Fruit fly (Drosophila melanogaster): ENCODE measurements around the gene CG7384.
A peak's percentile ranks its signal among the peaks of the same experiment; 100 is the strongest.

Gene CG7384

DNA sequence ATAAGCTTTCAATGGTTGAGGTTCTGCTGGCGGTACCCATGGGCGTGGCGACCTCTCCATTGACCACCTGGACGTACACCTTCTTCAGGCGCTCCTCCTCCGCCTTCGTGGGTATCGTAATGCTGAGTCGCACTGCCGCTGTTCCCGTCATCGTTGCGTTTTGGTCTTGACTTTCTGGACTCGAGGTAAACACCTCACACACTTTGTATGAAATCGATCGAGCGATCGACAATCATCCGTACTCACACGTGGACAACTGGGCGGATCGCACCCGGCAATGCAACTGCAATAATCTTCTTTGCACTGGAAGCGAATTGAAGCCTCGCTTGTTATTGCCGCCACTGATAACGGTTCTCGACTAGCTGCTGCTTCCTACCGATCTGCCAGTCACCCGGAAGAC is at the start of gene CG7384:
Gene CG7384, minus strand, starts transcription at position 366 of the 400 bp plus-strand sequence.
- no peak for TF ChIP-seq CG8301 (tag; optimal IDR thresholded peaks at IDR 0.05)
- TF ChIP-seq Ets98B (GFP tag; IDR thresholded peaks at IDR 0.05): no peak
- TF ChIP-seq gl (tag; optimal IDR thresholded peaks at IDR 0.05): no peak
- no peak for TF ChIP-seq CG10348 (GFP tag; IDR thresholded peaks at IDR 0.05)
- no peak for TF ChIP-seq CG17806 (tag; optimal IDR thresholded peaks at IDR 0.05)
- TF ChIP-seq CG9948 (tag; optimal IDR thresholded peaks at IDR 0.05): no peak
- TF ChIP-seq Snoo (tag; optimal IDR thresholded peaks at IDR 0.05): no peak
- TF ChIP-seq CG15710 (tag; optimal IDR thresholded peaks at IDR 0.05): no peak
- no peak for TF ChIP-seq rn (GFP tag; IDR thresholded peaks at IDR 0.05)
- no peak for TF ChIP-seq CG4496 (GFP tag; IDR thresholded peaks at IDR 0.05)

dm6 chr2L:10555269-10555668 is 45.0 kb upstream of the CG7384 start:
- TF ChIP-seq D1 (tag; optimal IDR thresholded peaks at IDR 0.05): no peak
- 0 out of 3 replicates have a peak, but pooled peaks have one; percentile 7 for TF ChIP-seq fd96Ca (GFP tag; IDR thresholded peaks at IDR 0.05)
- TF ChIP-seq CG8301 (tag; optimal IDR thresholded peaks at IDR 0.05): no peak
- TF ChIP-seq CG34367 (tag; optimal IDR thresholded peaks at IDR 0.05): no peak

DNA sequence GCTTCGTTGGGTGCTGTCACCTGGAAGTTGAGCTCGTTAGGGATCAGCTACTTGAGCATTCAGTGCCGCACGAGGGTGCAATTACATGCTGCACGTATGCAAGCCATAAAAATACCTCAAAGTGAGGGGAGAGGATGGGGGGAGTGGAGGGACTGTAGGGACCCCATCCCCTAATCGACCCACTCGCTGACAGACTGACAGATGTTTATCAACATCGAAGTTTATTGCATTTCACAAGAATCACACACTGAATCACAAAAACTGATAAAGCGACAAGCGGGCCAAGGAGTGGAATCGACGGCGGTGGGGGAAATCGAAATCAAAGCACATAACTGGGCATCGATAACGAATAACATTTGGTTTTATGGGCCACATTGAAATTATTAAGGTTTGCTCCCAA is 44.4 kb upstream of the CG7384 start:
- TF ChIP-seq CG8159 (tag; optimal IDR thresholded peaks at IDR 0.05) (no peak), CG32121 (GFP tag; IDR thresholded peaks at IDR 0.05) (no peak), CG14655 (GFP tag; optimal IDR thresholded peaks at IDR 0.05) (no peak), CG4496 (GFP tag; IDR thresholded peaks at IDR 0.05) (no peak), Ets98B (GFP tag; IDR thresholded peaks at IDR 0.05) (no peak), fd96Ca (GFP tag; IDR thresholded peaks at IDR 0.05) (no peak), rn (GFP tag; IDR thresholded peaks at IDR 0.05) (no peak), Pif1A (GFP tag; optimal IDR thresholded peaks at IDR 0.05) (no peak)

DNA sequence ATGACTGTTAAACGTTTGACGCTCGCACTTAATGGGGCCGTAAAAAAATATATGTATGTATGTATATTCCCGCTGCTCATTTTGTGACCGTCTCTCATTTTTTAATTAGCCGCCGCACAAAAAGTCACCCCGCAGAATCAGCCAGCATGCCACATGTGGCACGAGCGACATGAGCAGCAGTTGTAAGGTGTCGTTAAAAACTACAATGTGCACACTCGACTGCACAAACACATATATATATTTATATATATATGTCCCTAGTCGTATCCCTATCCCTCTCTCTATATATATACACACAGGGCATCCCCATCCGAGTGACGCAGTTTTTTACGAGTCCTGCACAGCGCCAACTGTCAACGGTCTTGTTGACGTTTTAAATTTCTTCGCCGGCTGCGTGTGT is 43.4 kb upstream of the CG7384 start:
- TF ChIP-seq CG8159 (tag; optimal IDR thresholded peaks at IDR 0.05): no peak
- no peak for TF ChIP-seq rn (GFP tag; IDR thresholded peaks at IDR 0.05)
- TF ChIP-seq CG32121 (GFP tag; IDR thresholded peaks at IDR 0.05): no peak
- no peak for TF ChIP-seq Snoo (tag; optimal IDR thresholded peaks at IDR 0.05)
- TF ChIP-seq CG13204 (GFP tag; optimal IDR thresholded peaks at IDR 0.05): no peak
- TF ChIP-seq Pif1A (GFP tag; optimal IDR thresholded peaks at IDR 0.05): no peak
- no peak for TF ChIP-seq CG9948 (tag; optimal IDR thresholded peaks at IDR 0.05)
- no peak for TF ChIP-seq fd96Ca (GFP tag; IDR thresholded peaks at IDR 0.05)
- TF ChIP-seq Ets98B (GFP tag; IDR thresholded peaks at IDR 0.05): no peak
- no peak for TF ChIP-seq CG8301 (tag; optimal IDR thresholded peaks at IDR 0.05)
- no peak for TF ChIP-seq Pif1B (GFP tag; optimal IDR thresholded peaks at IDR 0.05)
- TF ChIP-seq D1 (tag; optimal IDR thresholded peaks at IDR 0.05): no peak
- TF ChIP-seq CG15710 (tag; optimal IDR thresholded peaks at IDR 0.05): no peak
- no peak for TF ChIP-seq CG10348 (GFP tag; IDR thresholded peaks at IDR 0.05)
- TF ChIP-seq gl (tag; optimal IDR thresholded peaks at IDR 0.05): no peak
- TF ChIP-seq CG14655 (GFP tag; optimal IDR thresholded peaks at IDR 0.05): no peak
- no peak for TF ChIP-seq CG4496 (GFP tag; IDR thresholded peaks at IDR 0.05)
- no peak for TF ChIP-seq EcR (GFP tag; optimal IDR thresholded peaks at IDR 0.05)

DNA sequence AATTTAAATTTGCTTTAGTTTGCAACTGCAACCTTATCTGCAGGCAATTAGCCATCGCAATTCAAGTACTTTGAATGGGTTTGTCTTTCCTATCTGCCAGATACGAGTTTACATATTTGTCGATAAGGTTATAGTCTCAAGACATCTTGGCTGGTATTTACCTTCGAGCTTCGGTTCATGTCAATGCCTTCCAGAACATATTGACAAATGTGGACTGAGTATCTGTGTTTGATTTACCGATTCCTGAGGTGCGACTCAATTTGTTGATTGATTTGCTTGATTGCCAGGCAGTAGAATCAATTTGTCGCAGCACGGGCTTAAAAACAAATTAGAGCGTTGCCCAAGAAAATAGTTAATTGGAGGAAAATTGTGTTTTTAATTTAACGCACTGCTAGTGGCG is 42.6 kb upstream of the CG7384 start:
- TF ChIP-seq CG14655 (GFP tag; optimal IDR thresholded peaks at IDR 0.05): no peak
- no peak for TF ChIP-seq D1 (tag; optimal IDR thresholded peaks at IDR 0.05)
- no peak for TF ChIP-seq Ets98B (GFP tag; IDR thresholded peaks at IDR 0.05)
- no peak for TF ChIP-seq gl (tag; optimal IDR thresholded peaks at IDR 0.05)
- TF ChIP-seq CG34367 (tag; optimal IDR thresholded peaks at IDR 0.05): peak; percentile 13
- peak; percentile 7 for TF ChIP-seq Pif1B (GFP tag; optimal IDR thresholded peaks at IDR 0.05)
- no peak for TF ChIP-seq fd96Ca (GFP tag; IDR thresholded peaks at IDR 0.05)

DNA sequence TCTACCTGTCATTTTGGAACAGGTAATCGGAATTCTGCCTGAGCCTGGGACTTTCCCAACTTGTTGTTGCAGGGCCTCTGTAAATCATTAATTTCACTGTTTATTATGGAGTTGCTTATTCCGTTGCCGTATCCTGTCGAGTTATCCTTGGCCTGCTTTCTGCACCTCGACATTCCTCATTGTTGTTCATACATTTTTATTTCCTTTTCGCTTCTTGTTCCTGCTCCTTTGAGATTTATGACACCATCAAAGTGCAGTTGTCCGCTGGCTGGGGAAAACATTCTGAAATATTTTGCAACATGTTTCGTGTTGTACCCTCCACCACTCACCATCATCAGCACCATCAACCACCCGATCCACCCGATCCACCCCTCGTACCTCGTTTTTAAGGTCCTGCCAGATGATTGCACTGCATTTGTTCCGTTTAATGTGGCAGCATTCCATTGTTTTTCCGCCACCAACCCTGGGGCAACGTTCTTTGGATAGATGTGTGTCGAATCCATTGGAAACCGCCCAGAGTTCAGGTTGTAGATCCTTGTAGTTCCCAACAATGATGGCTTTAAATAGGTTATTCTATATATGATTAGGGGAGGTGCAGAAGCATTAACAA is 38.7 kb upstream of the CG7384 start:
- TF ChIP-seq EcR (GFP tag; optimal IDR thresholded peaks at IDR 0.05) (no peak), CG15710 (tag; optimal IDR thresholded peaks at IDR 0.05) (no peak), CG9948 (tag; optimal IDR thresholded peaks at IDR 0.05) (no peak), CG14655 (GFP tag; optimal IDR thresholded peaks at IDR 0.05) (no peak), CG17806 (tag; optimal IDR thresholded peaks at IDR 0.05) (no peak)

- TF ChIP-seq Ets98B (GFP tag; IDR thresholded peaks at IDR 0.05): no peak
- TF ChIP-seq CG14655 (GFP tag; optimal IDR thresholded peaks at IDR 0.05): no peak
- TF ChIP-seq CG8301 (tag; optimal IDR thresholded peaks at IDR 0.05): no peak
- TF ChIP-seq Snoo (tag; optimal IDR thresholded peaks at IDR 0.05): no peak
- no peak for TF ChIP-seq CG34367 (tag; optimal IDR thresholded peaks at IDR 0.05)
- no peak for TF ChIP-seq gl (tag; optimal IDR thresholded peaks at IDR 0.05)
- TF ChIP-seq CG15710 (tag; optimal IDR thresholded peaks at IDR 0.05): no peak
- TF ChIP-seq CG12605 (GFP tag; IDR thresholded peaks at IDR 0.05): no peak
- TF ChIP-seq CG10348 (GFP tag; IDR thresholded peaks at IDR 0.05): no peak
- TF ChIP-seq EcR (GFP tag; optimal IDR thresholded peaks at IDR 0.05): no peak
- no peak for TF ChIP-seq fd96Ca (GFP tag; IDR thresholded peaks at IDR 0.05)
Observed at dm6 chr2L:10544421-10545120, 34.3 kb upstream of the CG7384 start, which contains the start of gene Trim9. Gene Trim9 (plus strand): TSS chr2L:10544883.
